Worm (Caenorhabditis elegans) whole organism, early embryonic: ENCODE measurements around the gene cest-13.

Experiments used
- aly-1 ChIP-seq: sonication (generic microtip); optimal IDR thresholded peaks from 2 replicates; lab custom pipeline; 2016; ENCODE audit warnings: missing genetic modification characterization, missing compliant biosample characterization
- ama-1 ChIP-seq: fragments of 150-350 bp; optimal IDR thresholded peaks from 2 replicates; lab custom pipeline; 2014
- ets-7 ChIP-seq: sonication (generic microtip); optimal IDR thresholded peaks from 2 replicates; lab custom pipeline; 2016; ENCODE audit warnings: missing genotype, missing genetic modification characterization, missing compliant biosample characterization
- flt-1 ChIP-seq: fragments of 200-800 bp; sonication (Bioruptor generic); IDR thresholded peaks from 2 replicates; pipeline ENCODE4 v1.3.6; 2022; ENCODE audit warnings: missing genetic modification characterization, missing compliant biosample characterization
- hmbx-1 ChIP-seq: sonication (generic microtip); optimal IDR thresholded peaks from 2 replicates; lab custom pipeline; 2016; ENCODE audit warnings: mild to moderate bottlenecking, missing genetic modification characterization, missing compliant biosample characterization
- hmg-4 ChIP-seq: fragments of 200-800 bp; sonication (Bioruptor generic); optimal IDR thresholded peaks from 2 replicates; lab custom pipeline; 2018; ENCODE audit warnings: mild to moderate bottlenecking, missing genetic modification characterization, missing compliant biosample characterization
- pes-1 ChIP-seq: fragments of 200-800 bp; sonication (Bioruptor generic); IDR thresholded peaks from 2 replicates; pipeline ENCODE4 v1.3.6; 2022; ENCODE audit warnings: missing genetic modification reagents, missing genetic modification characterization, missing compliant biosample characterization
- scrt-1 ChIP-seq: fragments of 200-800 bp; sonication (Bioruptor generic); IDR thresholded peaks from 2 replicates; pipeline ENCODE4 v1.3.6; 2022; ENCODE audit warnings: missing genetic modification characterization, missing compliant biosample characterization
- tbx-11 ChIP-seq: fragments of 200-800 bp; sonication (Bioruptor generic); IDR thresholded peaks from 2 replicates; pipeline ENCODE4 v1.3.6; 2022; ENCODE audit warnings: missing genetic modification characterization, missing compliant biosample characterization
- tbx-37 ChIP-seq: fragments of 200-800 bp; sonication (Bioruptor generic); conservative IDR thresholded peaks from 2 replicates; pipeline ENCODE4 v1.3.6; 2022; ENCODE audit warnings: missing genetic modification reagents, missing genetic modification characterization, missing compliant biosample characterization
- tra-4 ChIP-seq: sonication (generic microtip); optimal IDR thresholded peaks from 2 replicates; lab custom pipeline; 2017; ENCODE audit warnings: missing genetic modification characterization, missing compliant biosample characterization

- TF ChIP-seq ets-7 (tag; lab: Kevin White, UChicago) (no peak), tra-4 (tag; lab: Kevin White, UChicago) (no peak), pes-1 (no peak), ama-1 (no peak), flt-1 (GFP tag; lab: Robert Waterston, UW) (no peak), scrt-1 (GFP tag; lab: Robert Waterston, UW) (no peak), tbx-37 (GFP tag; lab: Robert Waterston, UW) (no peak), hmg-4 (GFP tag; lab: Kevin White, UChicago) (no peak), tbx-11 (GFP tag; lab: Robert Waterston, UW) (no peak), hmbx-1 (no peak), aly-1 (tag; lab: Kevin White, UChicago) (no peak)
Measured at ce11 chrX:13790532-13790931, 30.5 kb downstream of the cest-13 start, which contains the start of gene ZK1086.3.
